Fruit fly (Drosophila melanogaster) S2 (cell line): ENCODE results near the gene Hph.

Source experiments
- CG8478 ChIP-seq: fragments of >200 bp; optimal IDR thresholded peaks from 2 replicates; lab custom pipeline; 2018
- CTCF ChIP-seq, 2 experiments: fragments of >200 bp; optimal IDR thresholded peaks; 2 replicates each; lab custom pipeline; 2018

dm6 chr3R:5317654-5318129 lies 60.9 kb downstream of the Hph start:
- TF ChIP-seq CG8478 (lab: Kevin White, UChicago): no peak
- TF ChIP-seq CTCF (optimal IDR thresholded peaks at IDR 0.05; lab: Kevin White, UChicago): no peak
